Fruit fly (Drosophila melanogaster): ENCODE data around the gene Bicra.

Gene Bicra

dm6 chr3R:29116167-29116725 is 53.4 kb downstream of the Bicra start, which contains the start of gene Atg14:
Atg14 (plus strand) TSS chr3R:29116391.
- no peak for TF ChIP-seq EcR (GFP tag; optimal IDR thresholded peaks at IDR 0.05)
- TF ChIP-seq psq (optimal IDR thresholded peaks at IDR 0.05), result no peak
- no peak for TF ChIP-seq CG8478 (optimal IDR thresholded peaks at IDR 0.05)
- no peak for TF ChIP-seq pan (optimal IDR thresholded peaks at IDR 0.05)
- TF ChIP-seq Dll (optimal IDR thresholded peaks at IDR 0.05), result no peak
- no peak for TF ChIP-seq usp (GFP tag; optimal IDR thresholded peaks at IDR 0.05)

dm6 chr3R:29122817-29123611 is 60.2 kb downstream of the Bicra start, which contains the start of the genes yem and Ctl2:
yem (minus strand) TSS chr3R:29122879.
Ctl2 (plus strand) TSS chr3R:29123370.
- no peak for TF ChIP-seq Dll (optimal IDR thresholded peaks at IDR 0.05)
- TF ChIP-seq pan (optimal IDR thresholded peaks at IDR 0.05), result no peak
- no peak for TF ChIP-seq EcR (GFP tag; optimal IDR thresholded peaks at IDR 0.05)
- no peak for TF ChIP-seq CG8478 (optimal IDR thresholded peaks at IDR 0.05)
- no peak for TF ChIP-seq usp (GFP tag; optimal IDR thresholded peaks at IDR 0.05)
- TF ChIP-seq psq (optimal IDR thresholded peaks at IDR 0.05), result no peak

- TF ChIP-seq Dll (optimal IDR thresholded peaks at IDR 0.05) (no peak), psq (optimal IDR thresholded peaks at IDR 0.05) (no peak), pan (optimal IDR thresholded peaks at IDR 0.05) (no peak), CG8478 (optimal IDR thresholded peaks at IDR 0.05) (no peak), usp (GFP tag; optimal IDR thresholded peaks at IDR 0.05) (no peak), EcR (GFP tag; optimal IDR thresholded peaks at IDR 0.05) (no peak)
These were observed 61.3 kb downstream of the Bicra start for dm6 chr3R:29124128-29124527.

dm6 chr3R:29130902-29131621 is 68.2 kb downstream of the Bicra start, which contains the start of the genes dgt6 and Vha100-1:
dgt6 (minus strand) TSS chr3R:29130972.
Vha100-1 (plus strand) TSS chr3R:29131193.
- TF ChIP-seq CG8478 (optimal IDR thresholded peaks at IDR 0.05) (no peak), Dll (optimal IDR thresholded peaks at IDR 0.05) (no peak), usp (GFP tag; optimal IDR thresholded peaks at IDR 0.05) (no peak), psq (optimal IDR thresholded peaks at IDR 0.05) (no peak), EcR (GFP tag; optimal IDR thresholded peaks at IDR 0.05) (no peak), pan (optimal IDR thresholded peaks at IDR 0.05) (no peak)

- TF ChIP-seq EcR (GFP tag; optimal IDR thresholded peaks at IDR 0.05), result no peak
- TF ChIP-seq Dll (optimal IDR thresholded peaks at IDR 0.05), result no peak
- TF ChIP-seq pan (optimal IDR thresholded peaks at IDR 0.05), result no peak
- no peak for TF ChIP-seq usp (GFP tag; optimal IDR thresholded peaks at IDR 0.05)
- TF ChIP-seq psq (optimal IDR thresholded peaks at IDR 0.05), result no peak
- TF ChIP-seq CG8478 (optimal IDR thresholded peaks at IDR 0.05), result no peak
These were observed 75.6 kb downstream of the Bicra start, which contains the start of the genes Alg13 and superdeath for dm6 chr3R:29138407-29138806. Alg13 (minus strand) TSS chr3R:29138573. superdeath (plus strand) TSS chr3R:29138662.

- TF ChIP-seq CG8478 (optimal IDR thresholded peaks at IDR 0.05) (no peak), pan (optimal IDR thresholded peaks at IDR 0.05) (no peak), EcR (GFP tag; optimal IDR thresholded peaks at IDR 0.05) (no peak), Dll (optimal IDR thresholded peaks at IDR 0.05) (no peak), psq (optimal IDR thresholded peaks at IDR 0.05) (no peak), usp (GFP tag; optimal IDR thresholded peaks at IDR 0.05) (no peak)
These were observed 76.2 kb downstream of the Bicra start for dm6 chr3R:29138961-29139527.

dm6 chr3R:29139767-29140755 is 77.2 kb downstream of the Bicra start:
- no peak for TF ChIP-seq psq (optimal IDR thresholded peaks at IDR 0.05)
- no peak for TF ChIP-seq EcR (GFP tag; optimal IDR thresholded peaks at IDR 0.05)
- no peak for TF ChIP-seq pan (optimal IDR thresholded peaks at IDR 0.05)
- no peak for TF ChIP-seq usp (GFP tag; optimal IDR thresholded peaks at IDR 0.05)
- TF ChIP-seq Dll (optimal IDR thresholded peaks at IDR 0.05), result no peak
- TF ChIP-seq CG8478 (optimal IDR thresholded peaks at IDR 0.05), result no peak

- TF ChIP-seq usp (GFP tag; optimal IDR thresholded peaks at IDR 0.05) (no peak), pan (optimal IDR thresholded peaks at IDR 0.05) (no peak), EcR (GFP tag; optimal IDR thresholded peaks at IDR 0.05) (no peak), CG8478 (optimal IDR thresholded peaks at IDR 0.05) (no peak), Dll (optimal IDR thresholded peaks at IDR 0.05) (no peak), psq (optimal IDR thresholded peaks at IDR 0.05) (no peak)
These were observed 83.9 kb downstream of the Bicra start, which contains the start of gene CG14511 for dm6 chr3R:29146710-29147109. CG14511 (minus strand) TSS chr3R:29146893.

dm6 chr3R:29148072-29148471 is 85.2 kb downstream of the Bicra start, which contains the start of the genes CG11882 and Pglym78:
CG11882 (minus strand) TSS chr3R:29148172.
Pglym78 (plus strand) TSS chr3R:29148248.
- TF ChIP-seq pan (optimal IDR thresholded peaks at IDR 0.05), result no peak
- TF ChIP-seq Dll (optimal IDR thresholded peaks at IDR 0.05), result no peak
- no peak for TF ChIP-seq CG8478 (optimal IDR thresholded peaks at IDR 0.05)
- TF ChIP-seq psq (optimal IDR thresholded peaks at IDR 0.05), result no peak
- TF ChIP-seq EcR (GFP tag; optimal IDR thresholded peaks at IDR 0.05), result no peak
- TF ChIP-seq usp (GFP tag; optimal IDR thresholded peaks at IDR 0.05), result no peak

- TF ChIP-seq EcR (GFP tag; optimal IDR thresholded peaks at IDR 0.05) (no peak), usp (GFP tag; optimal IDR thresholded peaks at IDR 0.05) (no peak), pan (optimal IDR thresholded peaks at IDR 0.05) (no peak), psq (optimal IDR thresholded peaks at IDR 0.05) (no peak), CG8478 (optimal IDR thresholded peaks at IDR 0.05) (no peak), Dll (optimal IDR thresholded peaks at IDR 0.05) (no peak)
These were observed 88.8 kb downstream of the Bicra start, which contains the start of gene eIF2D for dm6 chr3R:29151621-29152092. eIF2D (minus strand) TSS chr3R:29151794.
